Worm (Caenorhabditis elegans) whole organism, L3 larva: ENCODE measurements around the gene Y9C2UA.1.

Experiments
- aly-2 ChIP-seq: fragments of 150-350 bp; optimal IDR thresholded peaks from 2 replicates; lab custom pipeline; 2014; ENCODE audit warnings: missing biosample characterization, missing genetic modification characterization
- ceh-16 ChIP-seq: sonication (generic microtip); optimal IDR thresholded peaks from 2 replicates; lab custom pipeline; 2017; ENCODE audit warnings: missing biosample characterization, missing genetic modification characterization
- ceh-28 ChIP-seq: fragments of 150-350 bp; optimal IDR thresholded peaks from 2 replicates; lab custom pipeline; 2014; ENCODE audit warnings: missing biosample characterization, missing genetic modification reagents, missing genetic modification characterization
- ceh-82 ChIP-seq: fragments of 150-350 bp; optimal IDR thresholded peaks from 2 replicates; lab custom pipeline; 2014; ENCODE audit warnings: missing biosample characterization, missing genetic modification characterization
- daf-12 ChIP-seq: fragments of 150-350 bp; optimal IDR thresholded peaks from 2 replicates; lab custom pipeline; 2014; ENCODE audit warnings: missing biosample characterization, missing genetic modification reagents, missing genetic modification characterization
- egl-27 ChIP-seq: sonication (generic microtip); optimal IDR thresholded peaks from 4 replicates; lab custom pipeline; 2017; ENCODE audit warnings: missing biosample characterization, missing genetic modification reagents, missing genetic modification characterization
- egl-5 ChIP-seq: fragments of 150-350 bp; optimal IDR thresholded peaks from 2 replicates; lab custom pipeline; 2017; ENCODE audit warnings: missing biosample characterization, missing genetic modification reagents, missing genetic modification characterization, inconsistent platforms
- elt-1 ChIP-seq: fragments of 150-350 bp; optimal IDR thresholded peaks from 2 replicates; lab custom pipeline; 2014; ENCODE audit warnings: missing biosample characterization, missing genetic modification characterization
- elt-2 ChIP-seq: sonication (generic microtip); optimal IDR thresholded peaks from 2 replicates; lab custom pipeline; 2016; ENCODE audit warnings: missing genetic modification reagents, mild to moderate bottlenecking, missing genetic modification characterization, missing compliant biosample characterization
- elt-3 ChIP-seq, 3 experiments: fragments of 150-350 bp in 1 of 3; sonication (generic microtip) in 2 of 3; optimal IDR thresholded peaks; 2 replicates in 2 of 3; 4 replicates in 1 of 3; lab custom pipeline; 2014 to 2017; ENCODE audit warnings: missing biosample characterization in 3 of 3, missing genetic modification characterization in 3 of 3
- eor-1 ChIP-seq, 2 experiments: fragments of 150-350 bp; optimal IDR thresholded peaks; 2 replicates each; lab custom pipeline; 2014 to 2018; ENCODE audit warnings: missing biosample characterization in 2 of 2, missing genetic modification characterization in 2 of 2
- fkh-10 ChIP-seq: sonication (generic microtip); optimal IDR thresholded peaks from 2 replicates; lab custom pipeline; 2017; ENCODE audit warnings: missing biosample characterization, missing genetic modification reagents, missing genetic modification characterization
- fos-1 ChIP-seq: fragments of 150-350 bp; optimal IDR thresholded peaks from 2 replicates; lab custom pipeline; 2014; ENCODE audit warnings: missing biosample characterization, missing genetic modification characterization
- hmg-11 ChIP-seq: sonication (generic microtip); optimal IDR thresholded peaks from 2 replicates; lab custom pipeline; 2016; ENCODE audit warnings: missing genetic modification characterization, missing compliant biosample characterization
- jun-1 ChIP-seq: fragments of 150-350 bp; optimal IDR thresholded peaks from 2 replicates; lab custom pipeline; 2014; ENCODE audit warnings: missing biosample characterization, missing genetic modification reagents, missing genetic modification characterization
- lin-15B ChIP-seq: fragments of 150-350 bp; optimal IDR thresholded peaks from 2 replicates; lab custom pipeline; 2014; ENCODE audit warnings: missing biosample characterization, missing genetic modification characterization
- lin-39 ChIP-seq: fragments of 150-350 bp; optimal IDR thresholded peaks from 2 replicates; lab custom pipeline; 2018; ENCODE audit warnings: missing biosample characterization, missing genetic modification reagents, missing genetic modification characterization
- lsy-12 ChIP-seq: sonication (generic microtip); optimal IDR thresholded peaks from 2 replicates; lab custom pipeline; 2016; ENCODE audit warnings: mild to moderate bottlenecking, missing genetic modification characterization, missing compliant biosample characterization
- mdl-1 ChIP-seq: fragments of 150-350 bp; optimal IDR thresholded peaks from 2 replicates; lab custom pipeline; 2014; ENCODE audit warnings: missing biosample characterization, missing genetic modification characterization
- mml-1 ChIP-seq: fragments of 150-350 bp; sonication (generic microtip); optimal IDR thresholded peaks from 3 replicates; lab custom pipeline; 2014; ENCODE audit warnings: missing biosample characterization, missing genetic modification characterization
- nfya-1 ChIP-seq: sonication (generic microtip); optimal IDR thresholded peaks from 2 replicates; lab custom pipeline; 2017; ENCODE audit warnings: missing genetic modification characterization, mild to moderate bottlenecking, missing compliant biosample characterization, antibody characterized with exemption, moderate library complexity; ENCODE audit not compliant: insufficient read depth
- nhr-11 ChIP-seq: fragments of 150-350 bp; optimal IDR thresholded peaks from 2 replicates; lab custom pipeline; 2014; ENCODE audit warnings: missing biosample characterization, missing genetic modification characterization
- nhr-23 ChIP-seq: fragments of 150-350 bp; optimal IDR thresholded peaks from 2 replicates; lab custom pipeline; 2014; ENCODE audit warnings: missing biosample characterization, missing genetic modification reagents, missing genetic modification characterization
- nhr-237 ChIP-seq: fragments of 150-350 bp; optimal IDR thresholded peaks from 2 replicates; lab custom pipeline; 2014; ENCODE audit warnings: missing biosample characterization, missing genetic modification characterization
- nhr-25 ChIP-seq: sonication (generic microtip); optimal IDR thresholded peaks from 2 replicates; lab custom pipeline; 2017; ENCODE audit warnings: missing biosample characterization, missing genetic modification characterization
- nhr-43 ChIP-seq: sonication (generic microtip); optimal IDR thresholded peaks from 2 replicates; lab custom pipeline; 2016; ENCODE audit warnings: mild to moderate bottlenecking, missing genetic modification characterization, missing compliant biosample characterization; ENCODE audit not compliant: poor library complexity, severe bottlenecking
- nhr-67 ChIP-seq: fragments of 150-350 bp; optimal IDR thresholded peaks from 2 replicates; lab custom pipeline; 2014; ENCODE audit warnings: missing biosample characterization, missing genetic modification characterization
- nhr-76 ChIP-seq: fragments of 150-350 bp; sonication (generic microtip); optimal IDR thresholded peaks from 5 replicates; lab custom pipeline; 2014; ENCODE audit warnings: missing biosample characterization, missing genetic modification characterization
- nhr-77 ChIP-seq: fragments of 150-350 bp; optimal IDR thresholded peaks from 2 replicates; lab custom pipeline; 2014; ENCODE audit warnings: missing biosample characterization, missing genetic modification characterization
- pha-4 ChIP-seq: fragments of 150-350 bp; optimal IDR thresholded peaks from 2 replicates; lab custom pipeline; 2014; ENCODE audit warnings: missing biosample characterization, missing genetic modification reagents, missing genetic modification characterization
- pqm-1 ChIP-seq: fragments of 150-350 bp; optimal IDR thresholded peaks from 2 replicates; lab custom pipeline; 2017; ENCODE audit warnings: missing biosample characterization, missing genetic modification characterization, inconsistent platforms
- skn-1 ChIP-seq: fragments of 150-350 bp; optimal IDR thresholded peaks from 2 replicates; lab custom pipeline; 2014; ENCODE audit warnings: missing biosample characterization, missing genetic modification characterization
- snpc-4 ChIP-seq: fragments of 150-350 bp; optimal IDR thresholded peaks from 2 replicates; lab custom pipeline; 2014; ENCODE audit warnings: missing biosample characterization, missing genetic modification characterization
- tbx-2 ChIP-seq: sonication (generic microtip); optimal IDR thresholded peaks from 2 replicates; lab custom pipeline; 2016; ENCODE audit warnings: mild to moderate bottlenecking, missing genetic modification characterization, missing compliant biosample characterization
- unc-39 ChIP-seq: sonication (generic microtip); optimal IDR thresholded peaks from 4 replicates; lab custom pipeline; 2017; ENCODE audit warnings: missing biosample characterization, missing genetic modification characterization
- zag-1 ChIP-seq: fragments of 150-350 bp; optimal IDR thresholded peaks from 2 replicates; lab custom pipeline; 2014; ENCODE audit warnings: missing biosample characterization, missing genetic modification characterization
- ztf-4 ChIP-seq: fragments of 150-350 bp; optimal IDR thresholded peaks from 2 replicates; lab custom pipeline; 2014; ENCODE audit warnings: missing biosample characterization, missing genetic modification characterization

Gene Y9C2UA.1

ce11 chrII:9117789-9118242 lies 21.6 kb upstream of the Y9C2UA.1 start:
- TF ChIP-seq lsy-12 (no peak), egl-27 (tag; lab: Kevin White, UChicago) (no peak), nhr-11 (peak; percentile 72), aly-2 (no peak), eor-1 (tag; optimal IDR thresholded peaks at IDR 0.05; lab: Kevin White, UChicago) (no peak), egl-5 (tag; lab: Kevin White, UChicago) (no peak), pqm-1 (tag; lab: Kevin White, UChicago) (peak; percentile 50), unc-39 (tag; lab: Kevin White, UChicago) (no peak), ceh-82 (tag; lab: Kevin White, UChicago) (no peak), jun-1 (tag; lab: Kevin White, UChicago) (no peak), ztf-4 (tag; lab: Kevin White, UChicago) (no peak), nhr-43 (no peak), mdl-1 (tag; lab: Kevin White, UChicago) (no peak), daf-12 (tag; lab: Kevin White, UChicago) (no peak), elt-2 (peak; percentile 78), pha-4 (peak; percentile 35), nhr-76 (no peak), elt-1 (tag; lab: Kevin White, UChicago) (no peak), lin-39 (tag; lab: Kevin White, UChicago) (no peak), fkh-10 (GFP tag; lab: Kevin White, UChicago) (no peak), fos-1 (tag; lab: Kevin White, UChicago) (no peak), elt-3 (tag; optimal IDR thresholded peaks at IDR 0.05; lab: Kevin White, UChicago) (no peak), nhr-77 (tag; lab: Kevin White, UChicago) (no peak), tbx-2 (peak; percentile 2), snpc-4 (tag; lab: Kevin White, UChicago) (no peak), ceh-28 (tag; lab: Kevin White, UChicago) (no peak), hmg-11 (no peak)

ce11 chrII:9120329-9120728 lies 19.1 kb upstream of the Y9C2UA.1 start:
- no peak for TF ChIP-seq mml-1
- no peak for TF ChIP-seq ceh-16 (tag; lab: Kevin White, UChicago)
- TF ChIP-seq nhr-67 (tag; lab: Kevin White, UChicago) = no peak
- TF ChIP-seq lin-39 (tag; lab: Kevin White, UChicago) = no peak
- TF ChIP-seq skn-1 (tag; lab: Kevin White, UChicago) = no peak
- TF ChIP-seq lin-15B (tag; lab: Kevin White, UChicago) = no peak
- TF ChIP-seq snpc-4 (tag; lab: Kevin White, UChicago) = no peak
- no peak for TF ChIP-seq zag-1 (tag; lab: Kevin White, UChicago)
- no peak for TF ChIP-seq elt-2
- no peak for TF ChIP-seq nhr-237 (tag; lab: Kevin White, UChicago)
- TF ChIP-seq nhr-11 = no peak
- no peak for TF ChIP-seq mdl-1 (tag; lab: Kevin White, UChicago)
- no peak for TF ChIP-seq nhr-76

- TF ChIP-seq nfya-1 (tag; lab: Kevin White, UChicago) (peak; percentile 12), unc-39 (tag; lab: Kevin White, UChicago) (no peak)
- TF ChIP-seq, all 47 proteins: peak for 1
These were observed 18.5 kb upstream of the Y9C2UA.1 start for ce11 chrII:9120813-9121554.

- TF ChIP-seq nhr-23 (tag; lab: Kevin White, UChicago) (peak; percentile 37), pqm-1 (tag; lab: Kevin White, UChicago) (peak; percentile 1), elt-1 (tag; lab: Kevin White, UChicago) (no peak), nhr-25 (peak; percentile 31)
These were observed 15.1 kb upstream of the Y9C2UA.1 start for ce11 chrII:9124353-9124752.
